Worm (Caenorhabditis elegans) whole organism, L4/young adult: ENCODE results near the gene ptc-3.

Experiments used
- W03F9.2 ChIP-seq: fragments of 150-350 bp; optimal IDR thresholded peaks from 2 replicates; lab custom pipeline; 2014; ENCODE audit warnings: missing biosample characterization, missing genetic modification characterization
- dao-5 ChIP-seq: sonication (generic microtip); optimal IDR thresholded peaks from 2 replicates; lab custom pipeline; 2016; ENCODE audit warnings: missing genotype, missing genetic modification characterization, moderate library complexity, missing compliant biosample characterization

ce11 chrII:2864229-2864628, 11.8 kb upstream of the ptc-3 start, which contains the start of gene Y110A2AL.5:
- TF ChIP-seq W03F9.2 (tag; lab: Kevin White, UChicago) (no peak), dao-5 (no peak)
